Worm (Caenorhabditis elegans) whole organism, mixed stage, embryonic: ENCODE results near the gene his-42.

ENCODE experiments used
- ceh-43 ChIP-seq: fragments of 200-800 bp; sonication (Bioruptor generic); optimal IDR thresholded peaks from 2 replicates; lab custom pipeline; 2018; ENCODE audit warnings: mild to moderate bottlenecking, missing genetic modification characterization, moderate library complexity, missing compliant biosample characterization
- ces-1 ChIP-seq: fragments of 150-350 bp; optimal IDR thresholded peaks from 2 replicates; lab custom pipeline; 2014; ENCODE audit warnings: missing biosample characterization, missing genetic modification reagents, missing genetic modification characterization
- cnd-1 ChIP-seq: fragments of 200-800 bp; sonication (Bioruptor generic); optimal IDR thresholded peaks from 2 replicates; lab custom pipeline; 2018; ENCODE audit warnings: mild to moderate bottlenecking, missing genetic modification characterization, missing compliant biosample characterization
- elt-1 ChIP-seq: sonication (generic microtip); optimal IDR thresholded peaks from 2 replicates; lab custom pipeline; 2017; ENCODE audit warnings: missing genetic modification characterization, mild to moderate bottlenecking, missing compliant biosample characterization, antibody characterized with exemption, moderate library complexity, borderline replicate concordance; ENCODE audit not compliant: insufficient read depth
- elt-3 ChIP-seq: fragments of 150-350 bp; optimal IDR thresholded peaks from 2 replicates; lab custom pipeline; 2014; ENCODE audit warnings: missing biosample characterization, missing genetic modification characterization
- hlh-1 ChIP-seq: fragments of 150-350 bp; optimal IDR thresholded peaks from 2 replicates; lab custom pipeline; 2014; ENCODE audit warnings: missing biosample characterization, missing genetic modification reagents, missing genetic modification characterization
- mab-5 ChIP-seq: fragments of 150-350 bp; optimal IDR thresholded peaks from 2 replicates; lab custom pipeline; 2014; ENCODE audit warnings: missing biosample characterization, missing genetic modification characterization
- nhr-237 ChIP-seq: fragments of 150-350 bp; optimal IDR thresholded peaks from 2 replicates; lab custom pipeline; 2014; ENCODE audit warnings: missing biosample characterization, missing genetic modification characterization
- nhr-28 ChIP-seq: fragments of 150-350 bp; optimal IDR thresholded peaks from 2 replicates; lab custom pipeline; 2014; ENCODE audit warnings: missing biosample characterization, missing genetic modification characterization
- snpc-4 ChIP-seq: fragments of 150-350 bp; optimal IDR thresholded peaks from 2 replicates; lab custom pipeline; 2014; ENCODE audit warnings: missing biosample characterization, missing genetic modification characterization
- unc-39 ChIP-seq: fragments of 150-350 bp; optimal IDR thresholded peaks from 2 replicates; lab custom pipeline; 2014; ENCODE audit warnings: missing biosample characterization, missing genetic modification characterization
- unc-62 ChIP-seq: fragments of 150-350 bp; optimal IDR thresholded peaks from 2 replicates; lab custom pipeline; 2014; ENCODE audit warnings: missing biosample characterization, missing genetic modification reagents, missing genetic modification characterization
- ztf-11 ChIP-seq: fragments of 150-350 bp; optimal IDR thresholded peaks from 2 replicates; lab custom pipeline; 2014; ENCODE audit warnings: missing biosample characterization, missing genetic modification characterization

DNA sequence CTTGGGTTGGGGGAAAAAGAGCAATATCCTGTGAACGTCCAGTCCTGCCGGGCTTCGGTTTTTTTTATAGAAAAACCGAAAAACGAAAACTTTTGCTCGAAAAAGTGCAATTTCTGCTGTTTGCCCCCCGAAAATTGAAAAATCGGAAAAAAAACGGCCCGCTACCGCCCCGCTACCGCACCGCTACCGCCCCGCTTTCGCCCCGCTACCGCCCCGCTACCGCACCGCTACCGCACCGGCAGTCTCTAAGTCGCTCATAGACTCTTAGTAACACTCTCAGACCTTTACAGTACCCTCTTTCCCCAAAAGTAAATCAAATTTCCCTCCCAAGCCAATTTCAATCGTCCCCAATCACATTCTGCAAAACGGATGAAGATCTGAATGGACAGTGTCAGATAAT lies 33.3 kb downstream of the his-42 start:
- TF ChIP-seq snpc-4 (no peak), nhr-28 (tag; lab: Kevin White, UChicago) (no peak), unc-62 (GFP tag; lab: Kevin White, UChicago) (no peak), nhr-237 (no peak), ztf-11 (tag; lab: Kevin White, UChicago) (no peak), mab-5 (no peak), unc-39 (tag; lab: Kevin White, UChicago) (no peak), cnd-1 (tag; lab: Kevin White, UChicago) (no peak), elt-3 (tag; lab: Kevin White, UChicago) (no peak), elt-1 (tag; lab: Kevin White, UChicago) (no peak), hlh-1 (no peak), ceh-43 (no peak), ces-1 (GFP tag; lab: Kevin White, UChicago) (no peak)
